Worm (Caenorhabditis elegans) whole organism, early embryonic: Measurements from ENCODE around the gene C18B10.6.

Source experiments
- F13C5.2 ChIP-seq: sonication (generic microtip); optimal IDR thresholded peaks from 2 replicates; lab custom pipeline; 2017; ENCODE audit warnings: mild to moderate bottlenecking, missing genetic modification characterization, inconsistent platforms, missing compliant biosample characterization
- ama-1 ChIP-seq: fragments of 150-350 bp; optimal IDR thresholded peaks from 2 replicates; lab custom pipeline; 2014
- hmg-4 ChIP-seq: fragments of 200-800 bp; sonication (Bioruptor generic); optimal IDR thresholded peaks from 2 replicates; lab custom pipeline; 2018; ENCODE audit warnings: mild to moderate bottlenecking, missing genetic modification characterization, missing compliant biosample characterization
- pes-1 ChIP-seq: fragments of 200-800 bp; sonication (Bioruptor generic); IDR thresholded peaks from 2 replicates; pipeline ENCODE4 v1.3.6; 2022; ENCODE audit warnings: missing genetic modification reagents, missing genetic modification characterization, missing compliant biosample characterization
- sea-1 ChIP-seq: fragments of 200-800 bp; sonication (Bioruptor generic); conservative IDR thresholded peaks from 2 replicates; pipeline ENCODE4 v1.3.6; 2022; ENCODE audit warnings: missing genetic modification characterization, missing compliant biosample characterization
- tbx-11 ChIP-seq: fragments of 200-800 bp; sonication (Bioruptor generic); IDR thresholded peaks from 2 replicates; pipeline ENCODE4 v1.3.6; 2022; ENCODE audit warnings: missing genetic modification characterization, missing compliant biosample characterization
- tra-4 ChIP-seq: sonication (generic microtip); optimal IDR thresholded peaks from 2 replicates; lab custom pipeline; 2017; ENCODE audit warnings: missing genetic modification characterization, missing compliant biosample characterization

DNA sequence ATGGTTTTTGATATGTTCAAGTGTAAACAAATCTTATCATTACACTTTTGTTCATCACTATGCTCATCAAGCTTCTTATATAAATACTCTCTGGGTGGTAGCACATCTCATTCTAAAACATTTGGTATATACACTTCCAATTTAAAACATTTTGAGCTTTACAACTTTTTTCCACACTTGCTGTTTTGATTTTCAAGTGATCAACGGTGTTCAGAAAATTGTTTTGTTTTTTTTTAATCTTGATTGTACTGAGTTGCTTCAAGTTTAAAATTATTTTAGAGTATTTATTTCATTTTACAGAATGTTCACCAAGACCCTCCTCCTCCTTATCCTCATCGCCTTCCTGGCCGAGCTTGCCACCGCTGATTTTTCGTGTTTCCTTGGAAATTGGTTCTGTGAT lies 48.0 kb upstream of the C18B10.6 start, which contains the start of gene C54F6.5:
- no peak for TF ChIP-seq sea-1 (GFP tag; lab: Robert Waterston, UW)
- no peak for TF ChIP-seq F13C5.2 (tag; lab: Kevin White, UChicago)
- no peak for TF ChIP-seq ama-1
- TF ChIP-seq tra-4: no peak
- no peak for TF ChIP-seq tbx-11 (GFP tag; lab: Robert Waterston, UW)
- no peak for TF ChIP-seq pes-1 (GFP tag; lab: Robert Waterston, UW)
- no peak for TF ChIP-seq hmg-4 (GFP tag; lab: Kevin White, UChicago)
